Fruit fly (Drosophila melanogaster) whole organism, embryonic: ENCODE measurements around the gene Pis.

Experiments
- CG10209 ChIP-seq: fragments of 200-800 bp; sonication (Bioruptor generic); optimal IDR thresholded peaks from 3 replicates; lab custom pipeline; 2017; ENCODE audit warnings: missing biosample characterization, mild to moderate bottlenecking, missing genetic modification characterization, missing genetic modification reagents
- CG10366 ChIP-seq: fragments of 200-800 bp; sonication (Bioruptor generic); IDR thresholded peaks from 2 replicates; pipeline ENCODE4 v1.3.6; 2022; ENCODE audit warnings: missing biosample characterization, missing genetic modification characterization
- CG11560 ChIP-seq: fragments of 200-800 bp; sonication (Bioruptor generic); IDR thresholded peaks from 3 replicates; pipeline ENCODE4 v1.3.6; 2022; ENCODE audit warnings: missing biosample characterization, missing genetic modification characterization
- CG11696 ChIP-seq: fragments of 200-800 bp; sonication (Bioruptor generic); IDR thresholded peaks from 2 replicates; pipeline ENCODE4 v1.3.6; 2022; ENCODE audit warnings: missing biosample characterization, missing genetic modification characterization
- CG12299 ChIP-seq: fragments of 200-800 bp; sonication (Bioruptor generic); optimal IDR thresholded peaks from 2 replicates; lab custom pipeline; 2018; ENCODE audit warnings: missing biosample characterization, mild to moderate bottlenecking, missing genetic modification characterization
- CG12744 ChIP-seq: fragments of 200-800 bp; sonication (Bioruptor generic); optimal IDR thresholded peaks from 2 replicates; lab custom pipeline; 2016; ENCODE audit warnings: missing biosample characterization, missing genetic modification characterization
- CG12769 ChIP-seq: fragments of 200-800 bp; sonication (Bioruptor generic); optimal IDR thresholded peaks from 2 replicates; lab custom pipeline; 2019; ENCODE audit warnings: missing biosample characterization, mild to moderate bottlenecking, missing genetic modification characterization, moderate library complexity
- CG15269 ChIP-seq: fragments of 200-800 bp; sonication (Bioruptor generic); optimal IDR thresholded peaks from 2 replicates; lab custom pipeline; 2018; ENCODE audit warnings: missing biosample characterization, mild to moderate bottlenecking, missing genetic modification characterization, moderate library complexity
- CG15601 ChIP-seq: fragments of 200-800 bp; sonication (Bioruptor generic); optimal IDR thresholded peaks from 3 replicates; lab custom pipeline; 2019; ENCODE audit warnings: missing biosample characterization, mild to moderate bottlenecking, missing genetic modification characterization, moderate library complexity
- CG1647 ChIP-seq: fragments of 200-800 bp; sonication (Bioruptor generic); optimal IDR thresholded peaks from 3 replicates; lab custom pipeline; 2016; ENCODE audit warnings: missing biosample characterization, missing genetic modification characterization
- CG1792 ChIP-seq: fragments of 200-800 bp; sonication (Bioruptor generic); optimal IDR thresholded peaks from 2 replicates; lab custom pipeline; 2016; ENCODE audit warnings: missing biosample characterization, missing genetic modification characterization
- CG18764 ChIP-seq: fragments of 200-800 bp; sonication (Bioruptor generic); optimal IDR thresholded peaks from 3 replicates; lab custom pipeline; 2016; ENCODE audit warnings: missing biosample characterization, missing genetic modification characterization
- CG2199 ChIP-seq: fragments of 200-800 bp; sonication (Bioruptor generic); IDR thresholded peaks from 3 replicates; pipeline ENCODE4 v1.3.6; 2022; ENCODE audit warnings: missing biosample characterization, missing genetic modification characterization
- CG32532 ChIP-seq: fragments of 200-800 bp; sonication (Bioruptor generic); IDR thresholded peaks from 2 replicates; pipeline ENCODE4 v1.3.6; 2022; ENCODE audit warnings: missing biosample characterization, missing genetic modification characterization
- CG32767 ChIP-seq: fragments of 200-800 bp; sonication (Bioruptor generic); IDR thresholded peaks from 2 replicates; pipeline ENCODE4 v1.3.6; 2022; ENCODE audit warnings: missing biosample characterization, missing genetic modification characterization
- CG3726 ChIP-seq: fragments of 200-800 bp; sonication (Bioruptor generic); IDR thresholded peaks from 3 replicates; pipeline ENCODE4, ENCODE4 v1.3.6; 2022; ENCODE audit warnings: missing biosample characterization, missing genetic modification characterization
- CG3838 ChIP-seq: fragments of 200-800 bp; sonication (Bioruptor generic); optimal IDR thresholded peaks from 3 replicates; lab custom pipeline; 2016; ENCODE audit warnings: missing biosample characterization, missing genetic modification characterization
- CG4730 ChIP-seq: fragments of 200-800 bp; sonication (Bioruptor generic); IDR thresholded peaks from 2 replicates; pipeline ENCODE4 v1.3.6; 2022; ENCODE audit warnings: missing biosample characterization, missing genetic modification characterization
- CG7928 ChIP-seq: fragments of 200-800 bp; sonication (Bioruptor generic); optimal IDR thresholded peaks from 2 replicates; lab custom pipeline; 2017; ENCODE audit warnings: missing biosample characterization, mild to moderate bottlenecking, missing genetic modification characterization
- CG9727 ChIP-seq: fragments of 200-800 bp; sonication (Bioruptor generic); optimal IDR thresholded peaks from 3 replicates; lab custom pipeline; 2017; ENCODE audit warnings: missing biosample characterization, mild to moderate bottlenecking, missing genetic modification characterization
- CG9797 ChIP-seq: fragments of 200-800 bp; sonication (Bioruptor generic); optimal IDR thresholded peaks from 3 replicates; lab custom pipeline; 2018; ENCODE audit warnings: missing biosample characterization, mild to moderate bottlenecking, missing genetic modification characterization
- CG9876 ChIP-seq: fragments of 200-800 bp; sonication (Bioruptor generic); optimal IDR thresholded peaks from 2 replicates; lab custom pipeline; 2016; ENCODE audit warnings: missing biosample characterization, missing genetic modification characterization
- Dad ChIP-seq: fragments of 200-800 bp; sonication (Bioruptor generic); optimal IDR thresholded peaks from 3 replicates; lab custom pipeline; 2016; ENCODE audit warnings: missing biosample characterization, missing genetic modification characterization
- Doc2 ChIP-seq: fragments of 200-800 bp; sonication (Bioruptor generic); IDR thresholded peaks from 2 replicates; pipeline ENCODE4 v1.3.6; 2022; ENCODE audit warnings: missing biosample characterization, missing genetic modification characterization
- Fer1 ChIP-seq: fragments of 200-800 bp; sonication (Bioruptor generic); optimal IDR thresholded peaks from 2 replicates; lab custom pipeline; 2017; ENCODE audit warnings: missing biosample characterization, mild to moderate bottlenecking, missing genetic modification characterization
- GATAe ChIP-seq: fragments of 200-800 bp; sonication (Bioruptor generic); conservative IDR thresholded peaks from 2 replicates; pipeline ENCODE4 v1.3.6; 2022; ENCODE audit warnings: missing biosample characterization, missing genetic modification characterization
- H15 ChIP-seq: fragments of 200-800 bp; sonication (Bioruptor generic); IDR thresholded peaks from 3 replicates; pipeline ENCODE4 v1.3.6; 2022; ENCODE audit warnings: missing biosample characterization, missing genetic modification characterization
- Hmx ChIP-seq: fragments of 200-800 bp; sonication (Bioruptor generic); optimal IDR thresholded peaks from 2 replicates; lab custom pipeline; 2016; ENCODE audit warnings: missing biosample characterization, missing genetic modification characterization
- Myb ChIP-seq: fragments of 200-800 bp; sonication (Bioruptor generic); optimal IDR thresholded peaks from 2 replicates; lab custom pipeline; 2016; ENCODE audit warnings: missing biosample characterization, missing genetic modification characterization
- Sin3A ChIP-seq: fragments of >200 bp; optimal IDR thresholded peaks from 2 replicates; lab custom pipeline; 2018
- Sox102F ChIP-seq: fragments of 200-800 bp; sonication (Bioruptor generic); optimal IDR thresholded peaks from 2 replicates; lab custom pipeline; 2018; ENCODE audit warnings: missing biosample characterization, mild to moderate bottlenecking, missing genetic modification characterization, moderate library complexity
- Sry-β ChIP-seq: fragments of 200-800 bp; sonication (Bioruptor generic); optimal IDR thresholded peaks from 2 replicates; lab custom pipeline; 2018; ENCODE audit warnings: missing biosample characterization, mild to moderate bottlenecking, missing genetic modification characterization, moderate library complexity
- Stat92E ChIP-seq, 3 experiments: fragments of >200 bp in 2 of 3; fragments of 200-800 bp in 1 of 3; sonication (Bioruptor generic) in 1 of 3; optimal IDR thresholded peaks; 2 replicates each; lab custom pipeline; 2017 to 2019; ENCODE audit warnings: missing biosample characterization in 3 of 3, missing genetic modification characterization in 3 of 3, mild to moderate bottlenecking in 1 of 3, moderate library complexity in 1 of 3
- Xbp1 ChIP-seq: fragments of 200-800 bp; sonication (Bioruptor generic); optimal IDR thresholded peaks from 3 replicates; lab custom pipeline; 2016; ENCODE audit warnings: missing biosample characterization, mild to moderate bottlenecking, missing genetic modification characterization
- ap ChIP-seq: fragments of 200-800 bp; sonication (Bioruptor generic); IDR thresholded peaks from 2 replicates; pipeline ENCODE4 v1.3.6; 2022; ENCODE audit warnings: missing biosample characterization, missing genetic modification characterization
- bab2 ChIP-seq: fragments of 200-800 bp; sonication (Bioruptor generic); optimal IDR thresholded peaks from 2 replicates; lab custom pipeline; 2016; ENCODE audit warnings: missing biosample characterization, missing genetic modification characterization
- corto ChIP-seq: fragments of 200-800 bp; sonication (Bioruptor generic); optimal IDR thresholded peaks from 2 replicates; lab custom pipeline; 2016; ENCODE audit warnings: missing biosample characterization, mild to moderate bottlenecking, missing genetic modification characterization, moderate library complexity
- crol ChIP-seq: fragments of 200-800 bp; sonication (Bioruptor generic); IDR thresholded peaks from 2 replicates; pipeline ENCODE4 v1.3.6; 2022; ENCODE audit warnings: missing biosample characterization, missing genetic modification characterization
- fd64A ChIP-seq: fragments of 200-800 bp; sonication (Bioruptor generic); optimal IDR thresholded peaks from 3 replicates; lab custom pipeline; 2018; ENCODE audit warnings: missing biosample characterization, mild to moderate bottlenecking, missing genetic modification characterization
- fu2 ChIP-seq: fragments of 200-800 bp; sonication (Bioruptor generic); optimal IDR thresholded peaks from 2 replicates; lab custom pipeline; 2016; ENCODE audit warnings: missing biosample characterization, missing genetic modification characterization
- ind ChIP-seq: fragments of 200-800 bp; sonication (Bioruptor generic); optimal IDR thresholded peaks from 3 replicates; lab custom pipeline; 2016; ENCODE audit warnings: missing biosample characterization, missing genetic modification characterization
- kah ChIP-seq: fragments of 200-800 bp; sonication (Bioruptor generic); optimal IDR thresholded peaks from 2 replicates; lab custom pipeline; 2018; ENCODE audit warnings: missing biosample characterization, mild to moderate bottlenecking, missing genetic modification characterization
- lbe ChIP-seq: fragments of 200-800 bp; sonication (Bioruptor generic); optimal IDR thresholded peaks from 2 replicates; lab custom pipeline; 2016; ENCODE audit warnings: missing biosample characterization, mild to moderate bottlenecking, missing genetic modification characterization
- luna ChIP-seq: fragments of 200-800 bp; sonication (Bioruptor generic); optimal IDR thresholded peaks from 2 replicates; lab custom pipeline; 2016; ENCODE audit warnings: missing biosample characterization, missing genetic modification characterization
- mld ChIP-seq: fragments of 200-800 bp; sonication (Bioruptor generic); IDR thresholded peaks from 3 replicates; pipeline ENCODE4 v1.3.6; 2022; ENCODE audit warnings: missing biosample characterization, missing genetic modification characterization; ENCODE audit not compliant: partially characterized antibody
- ranshi ChIP-seq: fragments of 200-800 bp; sonication (Bioruptor generic); IDR thresholded peaks from 2 replicates; pipeline ENCODE4 v1.3.6; 2022; ENCODE audit warnings: missing biosample characterization, missing genetic modification characterization
- ssp ChIP-seq: fragments of 200-800 bp; sonication (Bioruptor generic); IDR thresholded peaks from 2 replicates; pipeline ENCODE4 v1.3.6; 2022; ENCODE audit warnings: missing biosample characterization, missing genetic modification characterization
- sug ChIP-seq: fragments of 200-800 bp; optimal IDR thresholded peaks from 2 replicates; lab custom pipeline; 2019; ENCODE audit warnings: missing biosample characterization, mild to moderate bottlenecking, missing genetic modification characterization, moderate library complexity
- tll ChIP-seq, 2 experiments: fragments of 200-800 bp in 1 of 2; fragments of >200 bp in 1 of 2; sonication (Bioruptor generic) in 1 of 2; optimal IDR thresholded peaks; 2 replicates each; lab custom pipeline; 2017 to 2019; ENCODE audit warnings: missing biosample characterization in 2 of 2, missing genetic modification characterization in 2 of 2, mild to moderate bottlenecking in 1 of 2, moderate library complexity in 1 of 2
- vvl ChIP-seq: fragments of 200-800 bp; sonication (Bioruptor generic); IDR thresholded peaks from 2 replicates; pipeline ENCODE4 v1.3.6; 2022; ENCODE audit warnings: missing biosample characterization, missing genetic modification characterization
- wor ChIP-seq: fragments of 200-800 bp; sonication (Bioruptor generic); IDR thresholded peaks from 2 replicates; pipeline ENCODE4 v1.3.6; 2022; ENCODE audit warnings: missing biosample characterization, missing genetic modification characterization
- z ChIP-seq: fragments of 200-800 bp; sonication (Bioruptor generic); IDR thresholded peaks from 3 replicates; pipeline ENCODE4 v1.3.6; 2022; ENCODE audit warnings: missing biosample characterization, missing genetic modification characterization

Gene Pis

DNA sequence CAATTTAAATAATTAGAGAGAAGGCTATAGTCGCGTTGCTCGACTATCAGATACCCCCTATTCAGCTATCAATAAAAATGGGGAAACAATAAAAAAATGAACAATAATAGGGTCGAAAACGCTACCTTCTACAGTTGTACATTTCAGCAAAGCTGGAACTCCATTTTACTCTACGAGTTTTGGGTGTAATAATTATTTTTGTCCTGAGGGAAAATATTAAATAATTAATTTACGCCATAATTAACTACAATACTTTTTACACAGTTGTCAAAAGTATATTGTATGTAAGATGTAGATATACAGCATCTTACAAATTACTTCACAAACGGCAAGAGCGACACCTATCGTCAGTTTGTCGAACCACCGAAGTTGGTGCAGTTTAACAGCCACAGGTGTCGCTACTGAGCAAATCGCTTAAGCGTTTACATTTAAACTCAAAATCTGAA, 50.2 kb downstream of the Pis start (continued):
- TF ChIP-seq Sox102F (peak; percentile 55), CG3726 (GFP tag; lab: Robert Waterston, UW) (no peak), z (GFP tag; lab: Robert Waterston, UW) (no peak), CG1792 (GFP tag; lab: Kevin White, UChicago) (no peak), ind (GFP tag; lab: Kevin White, UChicago) (peak; percentile 26), CG10209 (GFP tag; lab: Kevin White, UChicago) (no peak), wor (GFP tag; lab: Robert Waterston, UW) (no peak), CG12299 (tag; lab: Kevin White, UChicago) (no peak), mld (GFP tag; lab: Robert Waterston, UW) (peak; percentile 67; the same call in 1 of the 3 replicates), CG1647 (GFP tag; lab: Kevin White, UChicago) (no peak), CG12744 (no peak), Myb (peak; percentile 68), CG10366 (GFP tag; lab: Robert Waterston, UW) (no peak), CG3838 (GFP tag; lab: Kevin White, UChicago) (no peak), CG2199 (peak; percentile 91), sug (tag; lab: Kevin White, UChicago) (no peak), fu2 (GFP tag; lab: Kevin White, UChicago) (no peak), ssp (GFP tag; lab: Robert Waterston, UW) (0 out of 2 replicates have a peak, but pooled peaks have one; percentile 19), CG18764 (GFP tag; lab: Kevin White, UChicago) (peak; percentile 24), Xbp1 (GFP tag; lab: Kevin White, UChicago) (peak; percentile 68), H15 (no peak), tll (GFP tag; optimal IDR thresholded peaks at IDR 0.05; lab: Kevin White, UChicago) (no peak), Doc2 (GFP tag; lab: Robert Waterston, UW) (no peak), vvl (GFP tag; lab: Robert Waterston, UW) (peak; percentile 60; the same call in 1 of the 2 replicates), Hmx (GFP tag; lab: Kevin White, UChicago) (no peak), Sin3A (lab: Kevin White, UChicago) (no peak), CG9876 (GFP tag; lab: Kevin White, UChicago) (peak; percentile 33), CG15601 (tag; lab: Kevin White, UChicago) (peak; percentile 34), CG32532 (GFP tag; lab: Robert Waterston, UW) (peak; percentile 80), crol (no peak), CG11560 (tag; lab: Robert Waterston, UW) (no peak), CG32767 (GFP tag; lab: Robert Waterston, UW) (no peak), CG11696 (GFP tag; lab: Robert Waterston, UW) (no peak), lbe (GFP tag; lab: Kevin White, UChicago) (no peak), CG9797 (GFP tag; lab: Kevin White, UChicago) (no peak), CG12769 (no peak), CG9727 (GFP tag; lab: Kevin White, UChicago) (no peak), CG4730 (GFP tag; lab: Robert Waterston, UW) (peak; percentile 26; the same call in 1 of the 2 replicates), kah (GFP tag; lab: Kevin White, UChicago) (no peak), CG15269 (no peak), fd64A (GFP tag; lab: Kevin White, UChicago) (no peak), corto (GFP tag; lab: Kevin White, UChicago) (no peak), Sry-β (GFP tag; lab: Kevin White, UChicago) (no peak), bab2 (GFP tag; lab: Kevin White, UChicago) (no peak), luna (GFP tag; lab: Kevin White, UChicago) (no peak), Stat92E (GFP tag; optimal IDR thresholded peaks at IDR 0.05; lab: Kevin White, UChicago) (no peak), GATAe (GFP tag; lab: Robert Waterston, UW) (no peak), Fer1 (GFP tag; lab: Kevin White, UChicago) (no peak), Dad (GFP tag; lab: Kevin White, UChicago) (no peak), CG7928 (GFP tag; lab: Kevin White, UChicago) (no peak), ranshi (GFP tag; lab: Robert Waterston, UW) (0 out of 2 replicates have a peak, but pooled peaks have one; percentile 22), ap (0 out of 2 replicates have a peak, but pooled peaks have one; percentile 9)
